Worm (Caenorhabditis elegans): ENCODE measurements around the gene clec-148.

Gene clec-148

DNA sequence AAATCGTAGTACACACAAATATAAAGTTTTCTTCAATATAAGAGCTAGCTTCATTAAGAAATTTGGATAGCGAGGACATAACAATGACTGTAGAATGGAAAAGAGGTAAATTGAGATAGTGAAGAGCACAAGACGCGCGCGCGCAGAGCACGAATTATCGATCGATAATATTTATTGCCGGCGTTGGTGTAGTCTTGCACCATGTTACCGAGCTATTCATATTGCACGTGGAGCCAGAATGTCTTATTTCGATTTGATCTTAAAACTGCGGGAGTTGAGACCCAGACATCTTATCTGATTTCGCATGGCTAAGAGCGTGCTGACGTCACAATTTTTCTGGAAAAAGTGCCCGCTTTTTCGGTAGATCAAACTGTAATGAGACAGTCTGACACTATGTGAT lies 6.2 kb downstream of the clec-148 start, which contains the start of gene F40G9.18:
F40G9.18 (minus strand) TSS at position 101 of the 400 bp plus-strand sequence.
- TF ChIP-seq eyg-1 (tag; optimal IDR thresholded peaks at IDR 0.05): no peak
- no peak for TF ChIP-seq ceh-24 (tag; optimal IDR thresholded peaks at IDR 0.05)
- no peak for TF ChIP-seq ceh-9 (tag; optimal IDR thresholded peaks at IDR 0.05)
- TF ChIP-seq pax-1 (tag; optimal IDR thresholded peaks at IDR 0.05): no peak
- TF ChIP-seq sox-4 (tag; optimal IDR thresholded peaks at IDR 0.05): no peak
- no peak for TF ChIP-seq sox-2 (GFP tag; IDR thresholded peaks at IDR 0.05)
- TF ChIP-seq mec-3 (tag; optimal IDR thresholded peaks at IDR 0.05; ENCODE audit: borderline replicate concordance): no peak
- TF ChIP-seq ceh-19 (GFP tag; optimal IDR thresholded peaks at IDR 0.05): no peak
- no peak for TF ChIP-seq rnt-1 (tag; optimal IDR thresholded peaks at IDR 0.05)
- TF ChIP-seq odd-2 (tag; optimal IDR thresholded peaks at IDR 0.05): no peak
- TF ChIP-seq ceh-30 (tag; optimal IDR thresholded peaks at IDR 0.05): no peak
- TF ChIP-seq hlh-13 (GFP tag; optimal IDR thresholded peaks at IDR 0.05): no peak
- no peak for TF ChIP-seq pag-3 (tag; optimal IDR thresholded peaks at IDR 0.05; ENCODE audit: borderline replicate concordance)
- no peak for TF ChIP-seq ceh-2 (tag; optimal IDR thresholded peaks at IDR 0.05)

DNA sequence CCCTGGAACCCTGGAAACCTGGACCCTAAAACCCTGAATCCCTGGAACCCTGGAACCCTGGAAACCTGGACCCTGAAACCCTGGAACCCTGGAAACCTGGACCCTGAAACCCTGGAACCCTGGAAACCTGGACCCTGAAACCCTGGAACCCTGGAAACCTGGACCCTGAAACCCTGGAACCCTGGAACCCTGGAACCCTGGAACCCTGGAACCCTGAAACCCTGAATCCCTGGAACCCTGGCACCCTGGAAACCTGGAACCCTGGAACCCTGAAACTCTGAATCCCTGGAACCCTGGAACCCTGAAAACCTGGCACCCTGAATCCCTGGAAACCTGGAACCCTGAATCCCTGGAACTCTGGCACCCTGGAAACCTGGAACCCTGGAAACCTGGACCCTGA lies 7.3 kb downstream of the clec-148 start:
- TF ChIP-seq elt-4 (tag; optimal IDR thresholded peaks at IDR 0.05): peak; percentile 35

ce11 chrIII:165390-165789 lies 10.2 kb downstream of the clec-148 start, which contains the start of gene F40G9.7:
F40G9.7 (plus strand) TSS chrIII:165690.
- no peak for TF ChIP-seq ttx-3 (tag; optimal IDR thresholded peaks at IDR 0.05)
- TF ChIP-seq F13H6.1 (tag; optimal IDR thresholded peaks at IDR 0.05): no peak
- TF ChIP-seq ceh-9 (tag; optimal IDR thresholded peaks at IDR 0.05): no peak
- no peak for TF ChIP-seq ama-1 (optimal IDR thresholded peaks at IDR 0.05)
- no peak for TF ChIP-seq elt-4 (tag; optimal IDR thresholded peaks at IDR 0.05)
- no peak for TF ChIP-seq unc-42 (tag; optimal IDR thresholded peaks at IDR 0.05)
- TF ChIP-seq sdc-2 (tag; optimal IDR thresholded peaks at IDR 0.05): no peak
- no peak for TF ChIP-seq sox-2 (GFP tag; IDR thresholded peaks at IDR 0.05)
- TF ChIP-seq Y22D7AL.16 (tag; optimal IDR thresholded peaks at IDR 0.05): no peak
- TF ChIP-seq T23F11.4 (GFP tag; optimal IDR thresholded peaks at IDR 0.05): no peak
- no peak for TF ChIP-seq sox-4 (tag; optimal IDR thresholded peaks at IDR 0.05)
- TF ChIP-seq pros-1 (tag; optimal IDR thresholded peaks at IDR 0.05): no peak
- TF ChIP-seq ceh-2 (tag; optimal IDR thresholded peaks at IDR 0.05): no peak
- TF ChIP-seq C08G9.2 (tag; optimal IDR thresholded peaks at IDR 0.05): no peak
- TF ChIP-seq hlh-6 (tag; optimal IDR thresholded peaks at IDR 0.05): no peak

- TF ChIP-seq pax-1 (tag; optimal IDR thresholded peaks at IDR 0.05): no peak
- no peak for TF ChIP-seq odd-2 (tag; optimal IDR thresholded peaks at IDR 0.05)
- TF ChIP-seq mec-3 (tag; optimal IDR thresholded peaks at IDR 0.05; ENCODE audit: borderline replicate concordance): no peak
- TF ChIP-seq zip-5 (tag; optimal IDR thresholded peaks at IDR 0.05): no peak
Observed at ce11 chrIII:164775-165174, 10.9 kb downstream of the clec-148 start, which contains the start of gene F40G9.8. F40G9.8 (minus strand) TSS chrIII:164875.

- TF ChIP-seq lim-6 (tag; optimal IDR thresholded peaks at IDR 0.05) (peak; percentile 3), pag-3 (tag; optimal IDR thresholded peaks at IDR 0.05; ENCODE audit: borderline replicate concordance) (no peak)
Observed at ce11 chrIII:159665-160064, 16.0 kb downstream of the clec-148 start.

- TF ChIP-seq fkh-10 (GFP tag; optimal IDR thresholded peaks at IDR 0.05) (no peak), pros-1 (tag; optimal IDR thresholded peaks at IDR 0.05) (no peak), hlh-30 (tag; optimal IDR thresholded peaks at IDR 0.05; ENCODE audit: insufficient read depth) (no peak), hlh-13 (GFP tag; optimal IDR thresholded peaks at IDR 0.05) (no peak), mec-3 (tag; optimal IDR thresholded peaks at IDR 0.05; ENCODE audit: borderline replicate concordance) (no peak), che-1 (tag; optimal IDR thresholded peaks at IDR 0.05) (no peak), ceh-14 (tag; optimal IDR thresholded peaks at IDR 0.05) (no peak), odd-2 (tag; optimal IDR thresholded peaks at IDR 0.05) (no peak), tbx-2 (tag; optimal IDR thresholded peaks at IDR 0.05) (no peak), ets-4 (tag; optimal IDR thresholded peaks at IDR 0.05) (no peak), ceh-45 (GFP tag; IDR thresholded peaks at IDR 0.05) (no peak), zip-5 (tag; optimal IDR thresholded peaks at IDR 0.05) (no peak), syd-9 (tag; optimal IDR thresholded peaks at IDR 0.05) (no peak), unc-3 (GFP tag; conservative IDR thresholded peaks at IDR 0.05) (no peak), unc-3 (tag; optimal IDR thresholded peaks at IDR 0.05) (no peak)
Observed at ce11 chrIII:159149-159548, 16.5 kb downstream of the clec-148 start.

All from whole organism, late embryonic.